Fruit fly (Drosophila melanogaster): Measurements from ENCODE around the gene MnM.
A peak's percentile ranks its signal among the peaks of the same experiment; 100 is the strongest.

MnM gene

dm6 chr3L:3127544-3127943 lies 50.8 kb downstream of the MnM start, which contains the start of gene promL (continued):
- peak; percentile 63 for TF ChIP-seq CG8924 (tag; optimal IDR thresholded peaks at IDR 0.05)
- no peak for TF ChIP-seq Neu2 (GFP tag; optimal IDR thresholded peaks at IDR 0.05; ENCODE audit: borderline replicate concordance)
- no peak for TF ChIP-seq exex (tag; optimal IDR thresholded peaks at IDR 0.05)
- no peak for TF ChIP-seq wor (GFP tag; IDR thresholded peaks at IDR 0.05)
- TF ChIP-seq CG7839 (tag; optimal IDR thresholded peaks at IDR 0.05): peak; percentile 47
- peak; percentile 84 for TF ChIP-seq CG7987 (GFP tag; optimal IDR thresholded peaks at IDR 0.05)
- peak; percentile 72 for TF ChIP-seq bbx (GFP tag; IDR thresholded peaks at IDR 0.05; ENCODE audit: partially characterized antibody)
- TF ChIP-seq CG11456 (GFP tag; IDR thresholded peaks at IDR 0.05): no peak
- TF ChIP-seq ken (GFP tag; IDR thresholded peaks at IDR 0.05): no peak
- no peak for TF ChIP-seq CG8478 (optimal IDR thresholded peaks at IDR 0.05)
- TF ChIP-seq Aef1 (GFP tag; IDR thresholded peaks at IDR 0.05): no peak
- TF ChIP-seq CG10366 (GFP tag; IDR thresholded peaks at IDR 0.05): peak; percentile 35; the same call in 1 of the 2 replicates
- TF ChIP-seq ATbp (GFP tag; optimal IDR thresholded peaks at IDR 0.05): peak; percentile 55
- TF ChIP-seq CG2889 (GFP tag; IDR thresholded peaks at IDR 0.05): no peak
- TF ChIP-seq crc (GFP tag; optimal IDR thresholded peaks at IDR 0.05): no peak
- peak; percentile 29; the same call in 1 of the 2 replicates for TF ChIP-seq Ada2b (GFP tag; IDR thresholded peaks at IDR 0.05)
- no peak for TF ChIP-seq Gsc (GFP tag; IDR thresholded peaks at IDR 0.05)
- no peak for TF ChIP-seq CG16813 (GFP tag; IDR thresholded peaks at IDR 0.05; ENCODE audit: partially characterized antibody)
- TF ChIP-seq cg (GFP tag; optimal IDR thresholded peaks at IDR 0.05): peak; percentile 17
- TF ChIP-seq CG18476 (GFP tag; optimal IDR thresholded peaks at IDR 0.05): no peak
- TF ChIP-seq ham (GFP tag; IDR thresholded peaks at IDR 0.05): no peak
- no peak for TF ChIP-seq CG12155 (GFP tag; optimal IDR thresholded peaks at IDR 0.05)
- TF ChIP-seq CG3838 (GFP tag; optimal IDR thresholded peaks at IDR 0.05): peak; percentile 15
- no peak for TF ChIP-seq aop (GFP tag; IDR thresholded peaks at IDR 0.05)
- no peak for TF ChIP-seq vnd (GFP tag; IDR thresholded peaks at IDR 0.05; ENCODE audit: partially characterized antibody)
- peak; percentile 55 for TF ChIP-seq CG6854 (GFP tag; optimal IDR thresholded peaks at IDR 0.05)
- 0 out of 3 replicates have a peak, but pooled peaks have one; percentile 35 for TF ChIP-seq ase (GFP tag; IDR thresholded peaks at IDR 0.05)
- no peak for TF ChIP-seq lmd (GFP tag; IDR thresholded peaks at IDR 0.05)
- no peak for TF ChIP-seq CG10274 (GFP tag; optimal IDR thresholded peaks at IDR 0.05)
- peak; percentile 29 for TF ChIP-seq CG15011 (GFP tag; optimal IDR thresholded peaks at IDR 0.05)
- TF ChIP-seq hkb (optimal IDR thresholded peaks at IDR 0.05): no peak
- peak; percentile 58 for TF ChIP-seq hkb (GFP tag; IDR thresholded peaks at IDR 0.05)
- TF ChIP-seq al (GFP tag; IDR thresholded peaks at IDR 0.05): no peak
- no peak for TF ChIP-seq CG11085 (GFP tag; IDR thresholded peaks at IDR 0.05)
- peak; percentile 47 for TF ChIP-seq mirr (GFP tag; optimal IDR thresholded peaks at IDR 0.05)
- no peak for TF ChIP-seq pan (optimal IDR thresholded peaks at IDR 0.05)
- peak in 1 of 2 experiments; percentile 30 for TF ChIP-seq pan (GFP tag; optimal IDR thresholded peaks at IDR 0.05 in 1 of 2, IDR thresholded peaks at IDR 0.05 in 1 of 2)
- TF ChIP-seq hb (GFP tag; IDR thresholded peaks at IDR 0.05; ENCODE audit: partially characterized antibody): no peak
- no peak for TF ChIP-seq H15 (GFP tag; IDR thresholded peaks at IDR 0.05)
- TF ChIP-seq CG6175 (GFP tag; IDR thresholded peaks at IDR 0.05): no peak
- peak; percentile 37 for TF ChIP-seq CG4424 (GFP tag; optimal IDR thresholded peaks at IDR 0.05)
- TF ChIP-seq CG17359 (tag; optimal IDR thresholded peaks at IDR 0.05): peak; percentile 41
- TF ChIP-seq pzg (GFP tag; optimal IDR thresholded peaks at IDR 0.05): peak; percentile 95
- TF ChIP-seq Oaz (GFP tag; IDR thresholded peaks at IDR 0.05): no peak
- no peak for TF ChIP-seq zen2 (GFP tag; IDR thresholded peaks at IDR 0.05; ENCODE audit: partially characterized antibody)
- no peak for TF ChIP-seq toy (GFP tag; IDR thresholded peaks at IDR 0.05)
- no peak for TF ChIP-seq CG8765 (GFP tag; IDR thresholded peaks at IDR 0.05)
- TF ChIP-seq grn (GFP tag; optimal IDR thresholded peaks at IDR 0.05): peak; percentile 44
- TF ChIP-seq CG42726 (GFP tag; IDR thresholded peaks at IDR 0.05; ENCODE audit: partially characterized antibody): peak; percentile 48; the same call in 1 of the 2 replicates
- TF ChIP-seq CG3163 (GFP tag; optimal IDR thresholded peaks at IDR 0.05): no peak
- no peak for TF ChIP-seq yki (optimal IDR thresholded peaks at IDR 0.05)
- TF ChIP-seq CG13296 (GFP tag; optimal IDR thresholded peaks at IDR 0.05): peak; percentile 76
- no peak for TF ChIP-seq CG6254 (GFP tag; optimal IDR thresholded peaks at IDR 0.05)
